Fruit fly (Drosophila melanogaster): ENCODE results near the gene Vps36.

Gene Vps36

DNA sequence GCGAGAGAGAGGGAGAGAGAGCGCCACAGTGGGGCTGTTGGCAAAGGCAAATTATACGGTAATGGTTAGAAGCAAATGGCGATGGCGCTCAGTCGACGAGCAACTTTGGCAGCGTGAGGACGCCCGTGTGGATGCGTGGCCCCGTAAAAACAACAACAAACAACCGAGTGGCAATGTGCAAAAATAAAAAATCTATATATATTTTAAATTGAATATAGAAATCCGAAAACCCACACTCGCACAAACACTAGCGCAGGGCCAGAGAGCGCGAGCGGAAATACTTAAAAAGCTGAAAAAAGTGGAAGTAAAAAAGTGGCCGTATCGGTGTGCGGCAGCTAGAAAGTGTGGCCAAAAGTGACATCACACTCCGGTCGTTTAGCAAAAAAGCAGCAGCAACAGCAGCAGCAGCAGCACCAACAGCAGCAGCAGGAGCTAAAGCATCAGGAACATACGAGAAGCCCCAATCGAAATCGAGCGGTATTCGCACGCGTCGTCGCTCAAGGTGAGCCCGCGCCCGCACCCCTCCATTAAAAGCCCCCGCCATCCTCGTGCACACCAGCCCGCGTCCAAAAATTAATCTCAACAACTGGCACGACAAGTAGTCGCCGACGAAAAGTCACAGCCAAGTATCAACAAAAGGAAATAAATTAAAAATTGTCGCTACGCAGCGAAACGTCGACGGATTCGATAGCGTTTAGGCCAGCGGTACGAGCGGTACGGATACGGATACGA is 35.3 kb downstream of the Vps36 start, which contains the start of gene stv (continued):
- no peak for TF ChIP-seq N (GFP tag; optimal IDR thresholded peaks at IDR 0.05)
- TF ChIP-seq Myc (optimal IDR thresholded peaks at IDR 0.05): no peak
- TF ChIP-seq CrebA (GFP tag; optimal IDR thresholded peaks at IDR 0.05; ENCODE audit: borderline replicate concordance): no peak
- no peak for TF ChIP-seq CG9705 (GFP tag; optimal IDR thresholded peaks at IDR 0.05)
- no peak for TF ChIP-seq Vsx2 (GFP tag; optimal IDR thresholded peaks at IDR 0.05; ENCODE audit: partially characterized antibody)

- TF ChIP-seq tai (GFP tag; optimal IDR thresholded peaks at IDR 0.05): no peak
- peak; percentile 91 for TF ChIP-seq Vsx2 (GFP tag; optimal IDR thresholded peaks at IDR 0.05; ENCODE audit: partially characterized antibody)
- no peak for TF ChIP-seq Mio (GFP tag; optimal IDR thresholded peaks at IDR 0.05)
- TF ChIP-seq Dif (GFP tag; optimal IDR thresholded peaks at IDR 0.05; ENCODE audit: partially characterized antibody): peak; percentile 97
- TF ChIP-seq dmrt93B (GFP tag; optimal IDR thresholded peaks at IDR 0.05): peak; percentile 80
- peak; percentile 94 for TF ChIP-seq OdsH (GFP tag; optimal IDR thresholded peaks at IDR 0.05)
- TF ChIP-seq GATAd (GFP tag; optimal IDR thresholded peaks at IDR 0.05): no peak
- no peak for TF ChIP-seq usp (GFP tag; optimal IDR thresholded peaks at IDR 0.05)
- TF ChIP-seq Myc (optimal IDR thresholded peaks at IDR 0.05): no peak
- TF ChIP-seq fru (GFP tag; optimal IDR thresholded peaks at IDR 0.05): peak; percentile 90
- TF ChIP-seq rgr (GFP tag; optimal IDR thresholded peaks at IDR 0.05): peak; percentile 90
- no peak for TF ChIP-seq lola (GFP tag; optimal IDR thresholded peaks at IDR 0.05)
- TF ChIP-seq ey (GFP tag; optimal IDR thresholded peaks at IDR 0.05): peak; percentile 88
- TF ChIP-seq psq (GFP tag; optimal IDR thresholded peaks at IDR 0.05): peak; percentile 87
- peak; percentile 58 for TF ChIP-seq woc (GFP tag; optimal IDR thresholded peaks at IDR 0.05)
- TF ChIP-seq h (GFP tag; optimal IDR thresholded peaks at IDR 0.05): peak; percentile 93
- TF ChIP-seq CG32264 (GFP tag; optimal IDR thresholded peaks at IDR 0.05): peak; percentile 47
- peak in 1 of 2 experiments; percentile 91 for TF ChIP-seq foxo (GFP tag; optimal IDR thresholded peaks at IDR 0.05)
- TF ChIP-seq HLH106 (tag; optimal IDR thresholded peaks at IDR 0.05): peak; percentile 86
- TF ChIP-seq CrebA (GFP tag; optimal IDR thresholded peaks at IDR 0.05; ENCODE audit: borderline replicate concordance): no peak
- TF ChIP-seq dsf (GFP tag; optimal IDR thresholded peaks at IDR 0.05; ENCODE audit: borderline replicate concordance): no peak
- no peak for TF ChIP-seq Jra (GFP tag; optimal IDR thresholded peaks at IDR 0.05)
- peak; percentile 68 for TF ChIP-seq Hnf4 (GFP tag; optimal IDR thresholded peaks at IDR 0.05)
- no peak for TF ChIP-seq N (GFP tag; optimal IDR thresholded peaks at IDR 0.05)
- peak; percentile 77 for TF ChIP-seq sv (GFP tag; optimal IDR thresholded peaks at IDR 0.05)
- no peak for TF ChIP-seq Abd-B (GFP tag; optimal IDR thresholded peaks at IDR 0.05)
- peak; percentile 91 to 95 for TF ChIP-seq dl (GFP tag; optimal IDR thresholded peaks at IDR 0.05; ENCODE audit: insufficient read depth in 1 of 2, partially characterized antibody in 2 of 2)
- TF ChIP-seq jim (GFP tag; optimal IDR thresholded peaks at IDR 0.05): no peak
- no peak for TF ChIP-seq Dfd (GFP tag; optimal IDR thresholded peaks at IDR 0.05)
- no peak for TF ChIP-seq Rel (GFP tag; optimal IDR thresholded peaks at IDR 0.05)
- TF ChIP-seq Rel (tag; optimal IDR thresholded peaks at IDR 0.05): no peak
- TF ChIP-seq brk (GFP tag; optimal IDR thresholded peaks at IDR 0.05): peak; percentile 71
- peak; percentile 86 for TF ChIP-seq Sp1 (GFP tag; optimal IDR thresholded peaks at IDR 0.05)
- TF ChIP-seq CG9705 (GFP tag; optimal IDR thresholded peaks at IDR 0.05): no peak
- no peak for TF ChIP-seq Hr78 (GFP tag; optimal IDR thresholded peaks at IDR 0.05)
- peak; percentile 34 for TF ChIP-seq sage (GFP tag; optimal IDR thresholded peaks at IDR 0.05)
- peak; percentile 83 for TF ChIP-seq br (GFP tag; optimal IDR thresholded peaks at IDR 0.05)
- TF ChIP-seq pan (optimal IDR thresholded peaks at IDR 0.05): no peak
- peak; percentile 59 for TF ChIP-seq Hr83 (GFP tag; optimal IDR thresholded peaks at IDR 0.05; ENCODE audit: poor library complexity, severe bottlenecking)
These were observed 36.1 kb downstream of the Vps36 start for dm6 chr3L:13476566-13477452.

All from whole organism, wandering third instar larva.